Fruit fly (Drosophila melanogaster) whole organism, embryonic: Measurements from ENCODE around the gene SP555.
A peak's percentile ranks its signal among the peaks of the same experiment; 100 is the strongest.

Source experiments
- CG10462 ChIP-seq: fragments of 200-800 bp; sonication (Bioruptor generic); optimal IDR thresholded peaks from 2 replicates; lab custom pipeline; 2016; ENCODE audit warnings: missing biosample characterization, missing genetic modification characterization
- CG11695 ChIP-seq: fragments of 200-800 bp; sonication (Bioruptor generic); IDR thresholded peaks from 3 replicates; pipeline ENCODE4 v1.3.6; 2022; ENCODE audit warnings: missing biosample characterization, missing genetic modification characterization
- CG14441 ChIP-seq: fragments of 200-800 bp; sonication (Bioruptor generic); IDR thresholded peaks from 2 replicates; pipeline ENCODE4 v1.3.6; 2022; ENCODE audit warnings: missing biosample characterization, missing genetic modification characterization
- CG15269 ChIP-seq: fragments of 200-800 bp; sonication (Bioruptor generic); optimal IDR thresholded peaks from 2 replicates; lab custom pipeline; 2018; ENCODE audit warnings: missing biosample characterization, mild to moderate bottlenecking, missing genetic modification characterization, moderate library complexity
- CG1602 ChIP-seq: fragments of 200-800 bp; sonication (Bioruptor generic); optimal IDR thresholded peaks from 3 replicates; lab custom pipeline; 2016; ENCODE audit warnings: missing biosample characterization, missing genetic modification characterization
- CG1603 ChIP-seq: fragments of 200-800 bp; sonication (Bioruptor generic); optimal IDR thresholded peaks from 2 replicates; lab custom pipeline; 2019; ENCODE audit warnings: missing biosample characterization, mild to moderate bottlenecking, missing genetic modification characterization, moderate library complexity
- CG17802 ChIP-seq: fragments of 200-800 bp; sonication (Bioruptor generic); optimal IDR thresholded peaks from 2 replicates; lab custom pipeline; 2018; ENCODE audit warnings: missing biosample characterization, mild to moderate bottlenecking, missing genetic modification characterization, moderate library complexity
- CG3065 ChIP-seq: fragments of 200-800 bp; sonication (Bioruptor generic); optimal IDR thresholded peaks from 2 replicates; lab custom pipeline; 2016; ENCODE audit warnings: missing biosample characterization, missing genetic modification characterization
- CG32767 ChIP-seq: fragments of 200-800 bp; sonication (Bioruptor generic); IDR thresholded peaks from 2 replicates; pipeline ENCODE4 v1.3.6; 2022; ENCODE audit warnings: missing biosample characterization, missing genetic modification characterization
- CG34376 ChIP-seq: fragments of 200-800 bp; sonication (Bioruptor generic); optimal IDR thresholded peaks from 2 replicates; lab custom pipeline; 2018; ENCODE audit warnings: missing biosample characterization, mild to moderate bottlenecking, missing genetic modification characterization
- CG3838 ChIP-seq: fragments of 200-800 bp; sonication (Bioruptor generic); optimal IDR thresholded peaks from 3 replicates; lab custom pipeline; 2016; ENCODE audit warnings: missing biosample characterization, missing genetic modification characterization
- CG6175 ChIP-seq: fragments of 200-800 bp; sonication (Bioruptor generic); IDR thresholded peaks from 3 replicates; pipeline ENCODE4 v1.3.6; 2022; ENCODE audit warnings: missing biosample characterization, missing genetic modification characterization
- CG6765 ChIP-seq: fragments of 200-800 bp; sonication (Bioruptor generic); optimal IDR thresholded peaks from 3 replicates; lab custom pipeline; 2017; ENCODE audit warnings: missing biosample characterization, mild to moderate bottlenecking, missing genetic modification characterization
- CG6791 ChIP-seq: fragments of 200-800 bp; sonication (Bioruptor generic); IDR thresholded peaks from 3 replicates; pipeline ENCODE4 v1.3.6; 2022; ENCODE audit warnings: missing biosample characterization, missing genetic modification characterization; ENCODE audit not compliant: partially characterized antibody
- CG7271 ChIP-seq: fragments of 200-800 bp; sonication (Bioruptor generic); optimal IDR thresholded peaks from 2 replicates; lab custom pipeline; 2018; ENCODE audit warnings: missing biosample characterization, mild to moderate bottlenecking, missing genetic modification characterization, moderate library complexity
- CG8089 ChIP-seq: fragments of 200-800 bp; sonication (Bioruptor generic); optimal IDR thresholded peaks from 3 replicates; lab custom pipeline; 2016; ENCODE audit warnings: missing biosample characterization, missing genetic modification characterization
- CG9215 ChIP-seq: fragments of 200-800 bp; sonication (Bioruptor generic); IDR thresholded peaks from 2 replicates; pipeline ENCODE4 v1.3.6; 2022; ENCODE audit warnings: missing biosample characterization, missing genetic modification characterization
- CrebB ChIP-seq: fragments of 200-800 bp; sonication (Bioruptor generic); optimal IDR thresholded peaks from 3 replicates; lab custom pipeline; 2018; ENCODE audit warnings: missing biosample characterization, mild to moderate bottlenecking, missing genetic modification characterization
- H2.0 ChIP-seq: fragments of 200-800 bp; sonication (Bioruptor generic); IDR thresholded peaks from 2 replicates; pipeline ENCODE4 v1.3.6; 2022; ENCODE audit warnings: missing biosample characterization, missing genetic modification characterization
- Hr39 ChIP-seq: fragments of >200 bp; optimal IDR thresholded peaks from 2 replicates; lab custom pipeline; 2017
- Jarid2 ChIP-seq: fragments of 200-800 bp; sonication (Bioruptor generic); optimal IDR thresholded peaks from 3 replicates; lab custom pipeline; 2017; ENCODE audit warnings: mild to moderate bottlenecking, missing biosample characterization, missing genetic modification reagents, missing genetic modification characterization
- MESR4 ChIP-seq: fragments of 200-800 bp; sonication (Bioruptor generic); optimal IDR thresholded peaks from 2 replicates; lab custom pipeline; 2018; ENCODE audit warnings: missing biosample characterization, mild to moderate bottlenecking, missing genetic modification characterization, moderate library complexity
- NFAT ChIP-seq: fragments of 200-800 bp; sonication (Bioruptor generic); IDR thresholded peaks from 2 replicates; pipeline ENCODE4 v1.3.6; 2022; ENCODE audit warnings: missing biosample characterization, missing genetic modification characterization
- Nf-YB ChIP-seq: fragments of 200-800 bp; sonication (Bioruptor generic); optimal IDR thresholded peaks from 3 replicates; lab custom pipeline; 2019; ENCODE audit warnings: missing biosample characterization, mild to moderate bottlenecking, missing genetic modification characterization, moderate library complexity
- Nf-YC ChIP-seq: fragments of 200-800 bp; optimal IDR thresholded peaks from 3 replicates; lab custom pipeline; 2019; ENCODE audit warnings: missing biosample characterization, mild to moderate bottlenecking, missing genetic modification characterization, moderate library complexity
- Optix ChIP-seq: fragments of 200-800 bp; sonication (Bioruptor generic); IDR thresholded peaks from 3 replicates; pipeline ENCODE4 v1.3.6; 2022; ENCODE audit warnings: missing biosample characterization, missing genetic modification characterization
- Pdp1 ChIP-seq, 2 experiments: fragments of 200-800 bp; sonication (Bioruptor generic); optimal IDR thresholded peaks; 3 replicates each; lab custom pipeline; 2016; ENCODE audit warnings: missing biosample characterization in 2 of 2, missing genetic modification characterization in 2 of 2, mild to moderate bottlenecking in 1 of 2, moderate library complexity in 1 of 2
- Sox100B ChIP-seq: fragments of 200-800 bp; sonication (Bioruptor generic); optimal IDR thresholded peaks from 3 replicates; lab custom pipeline; 2018; ENCODE audit warnings: missing biosample characterization, mild to moderate bottlenecking, missing genetic modification characterization
- TFAM ChIP-seq: fragments of 200-800 bp; sonication (Bioruptor generic); optimal IDR thresholded peaks from 2 replicates; lab custom pipeline; 2017; ENCODE audit warnings: missing biosample characterization, missing genetic modification characterization, inconsistent platforms
- bsh ChIP-seq, 2 experiments: fragments of 200-800 bp; sonication (Bioruptor generic); optimal IDR thresholded peaks; 2 replicates each; lab custom pipeline; 2017 to 2018; ENCODE audit warnings: mild to moderate bottlenecking in 2 of 2, missing biosample characterization in 2 of 2, missing genetic modification characterization in 2 of 2, moderate library complexity in 1 of 2
- chinmo ChIP-seq: fragments of 200-800 bp; sonication (Bioruptor generic); IDR thresholded peaks from 4 replicates; pipeline ENCODE4 v1.3.6; 2022; ENCODE audit warnings: missing biosample characterization, missing genetic modification characterization; ENCODE audit not compliant: partially characterized antibody
- crol ChIP-seq: fragments of 200-800 bp; sonication (Bioruptor generic); IDR thresholded peaks from 2 replicates; pipeline ENCODE4 v1.3.6; 2022; ENCODE audit warnings: missing biosample characterization, missing genetic modification characterization
- fd64A ChIP-seq: fragments of 200-800 bp; sonication (Bioruptor generic); optimal IDR thresholded peaks from 3 replicates; lab custom pipeline; 2018; ENCODE audit warnings: missing biosample characterization, mild to moderate bottlenecking, missing genetic modification characterization
- gcm2 ChIP-seq: fragments of 200-800 bp; sonication (Bioruptor generic); optimal IDR thresholded peaks from 2 replicates; lab custom pipeline; 2016; ENCODE audit warnings: missing biosample characterization, missing genetic modification characterization
- hth ChIP-seq: fragments of >200 bp; optimal IDR thresholded peaks from 2 replicates; lab custom pipeline; 2017; ENCODE audit warnings: inconsistent platforms
- nerfin-2 ChIP-seq: fragments of 200-800 bp; sonication (Bioruptor generic); IDR thresholded peaks from 2 replicates; pipeline ENCODE4 v1.3.6; 2022; ENCODE audit warnings: missing biosample characterization, missing genetic modification characterization; ENCODE audit not compliant: partially characterized antibody
- oc ChIP-seq: fragments of 200-800 bp; sonication (Bioruptor generic); optimal IDR thresholded peaks from 2 replicates; lab custom pipeline; 2018; ENCODE audit warnings: missing biosample characterization, mild to moderate bottlenecking, missing genetic modification characterization, moderate library complexity
- pb ChIP-seq: fragments of 200-800 bp; sonication (Bioruptor generic); optimal IDR thresholded peaks from 3 replicates; lab custom pipeline; 2016; ENCODE audit warnings: missing biosample characterization, missing genetic modification characterization
- peb ChIP-seq: fragments of 200-800 bp; sonication (Bioruptor generic); IDR thresholded peaks from 2 replicates; pipeline ENCODE4 v1.3.6; 2022; ENCODE audit warnings: missing biosample characterization, missing genetic modification characterization
- pros ChIP-seq: fragments of 200-800 bp; sonication (Bioruptor generic); optimal IDR thresholded peaks from 3 replicates; lab custom pipeline; 2019; ENCODE audit warnings: missing biosample characterization, mild to moderate bottlenecking, missing genetic modification characterization, moderate library complexity
- pzg ChIP-seq: fragments of 200-800 bp; sonication (Bioruptor generic); optimal IDR thresholded peaks from 3 replicates; lab custom pipeline; 2018; ENCODE audit warnings: missing biosample characterization, mild to moderate bottlenecking, missing genetic modification characterization, moderate library complexity
- repo ChIP-seq: fragments of 200-800 bp; sonication (Bioruptor generic); optimal IDR thresholded peaks from 2 replicates; lab custom pipeline; 2016; ENCODE audit warnings: missing biosample characterization, missing genetic modification characterization
- sens ChIP-seq: fragments of 200-800 bp; sonication (Bioruptor generic); peaks from one replicate; lab custom pipeline; 2016; ENCODE audit warnings: missing biosample characterization, missing genetic modification characterization
- slbo ChIP-seq: fragments of 200-800 bp; sonication (Bioruptor generic); IDR thresholded peaks from 2 replicates; pipeline ENCODE4 v1.3.6; 2022; ENCODE audit warnings: missing biosample characterization, missing genetic modification characterization
- slp2 ChIP-seq: fragments of 200-800 bp; sonication (Bioruptor generic); optimal IDR thresholded peaks from 2 replicates; lab custom pipeline; 2016; ENCODE audit warnings: missing biosample characterization, missing genetic modification characterization
- so ChIP-seq: fragments of 200-800 bp; sonication (Bioruptor generic); IDR thresholded peaks from 3 replicates; pipeline ENCODE4 v1.3.6; 2022; ENCODE audit warnings: missing biosample characterization, missing genetic modification characterization
- sqz ChIP-seq: fragments of 200-800 bp; sonication (Bioruptor generic); optimal IDR thresholded peaks from 3 replicates; lab custom pipeline; 2018; ENCODE audit warnings: missing biosample characterization, mild to moderate bottlenecking, missing genetic modification characterization
- toy ChIP-seq: fragments of 200-800 bp; sonication (Bioruptor generic); IDR thresholded peaks from 2 replicates; pipeline ENCODE4 v1.3.6; 2022; ENCODE audit warnings: missing biosample characterization, missing genetic modification characterization
- trh ChIP-seq: fragments of 200-800 bp; sonication (Bioruptor generic); optimal IDR thresholded peaks from 2 replicates; lab custom pipeline; 2016; ENCODE audit warnings: missing biosample characterization, missing genetic modification characterization
- tx ChIP-seq: fragments of 200-800 bp; sonication (Bioruptor generic); optimal IDR thresholded peaks from 2 replicates; lab custom pipeline; 2016; ENCODE audit warnings: missing biosample characterization, missing genetic modification characterization
- yki ChIP-seq: fragments of >200 bp; optimal IDR thresholded peaks from 3 replicates; lab custom pipeline; 2018

The SP555 gene

DNA sequence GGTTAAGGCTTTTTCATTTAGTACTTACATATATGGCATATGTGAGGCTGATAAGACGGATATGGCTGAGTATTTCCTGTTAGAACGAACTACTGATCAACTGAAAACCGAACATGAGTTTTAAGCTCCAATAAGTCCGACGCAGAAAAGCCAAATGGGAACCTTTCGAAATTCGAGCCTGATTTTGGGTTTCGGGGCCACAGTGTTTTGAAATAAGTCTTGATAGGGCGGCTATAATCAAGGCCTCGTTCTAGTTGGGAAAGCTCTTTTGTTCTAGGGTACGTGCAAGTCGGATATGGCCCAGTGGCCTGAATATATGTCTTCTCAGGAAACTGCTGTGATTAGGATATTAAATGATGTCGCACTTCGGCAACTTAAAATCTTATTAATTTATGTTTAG, 9.4 kb upstream of the SP555 start, which contains the start of gene vkg:
Gene vkg, minus strand, starts transcription at position 101 of the 400 bp plus-strand sequence.
- no peak for TF ChIP-seq CG1602 (GFP tag; lab: Kevin White, UChicago)
- no peak for TF ChIP-seq MESR4 (GFP tag; lab: Kevin White, UChicago)
- TF ChIP-seq sens (GFP tag; lab: Kevin White, UChicago) = no peak
- TF ChIP-seq CG11695 = no peak
- no peak for TF ChIP-seq CG8089 (GFP tag; lab: Kevin White, UChicago)
- TF ChIP-seq CrebB (tag; lab: Kevin White, UChicago) = no peak
- no peak for TF ChIP-seq peb (GFP tag; lab: Robert Waterston, UW)
- TF ChIP-seq nerfin-2 = no peak
- no peak for TF ChIP-seq CG32767 (GFP tag; lab: Robert Waterston, UW)
- TF ChIP-seq TFAM = no peak
- no peak for TF ChIP-seq CG7271
- no peak for TF ChIP-seq CG1603 (tag; lab: Kevin White, UChicago)
- no peak for TF ChIP-seq CG15269
- no peak for TF ChIP-seq CG9215
- no peak for TF ChIP-seq yki (lab: Kevin White, UChicago)
- no peak for TF ChIP-seq slp2 (GFP tag; lab: Kevin White, UChicago)
- no peak for TF ChIP-seq tx (GFP tag; lab: Kevin White, UChicago)
- TF ChIP-seq CG17802 (tag; lab: Kevin White, UChicago) = no peak
- TF ChIP-seq Hr39 (lab: Kevin White, UChicago) = no peak
- TF ChIP-seq hth (lab: Kevin White, UChicago) = no peak

DNA sequence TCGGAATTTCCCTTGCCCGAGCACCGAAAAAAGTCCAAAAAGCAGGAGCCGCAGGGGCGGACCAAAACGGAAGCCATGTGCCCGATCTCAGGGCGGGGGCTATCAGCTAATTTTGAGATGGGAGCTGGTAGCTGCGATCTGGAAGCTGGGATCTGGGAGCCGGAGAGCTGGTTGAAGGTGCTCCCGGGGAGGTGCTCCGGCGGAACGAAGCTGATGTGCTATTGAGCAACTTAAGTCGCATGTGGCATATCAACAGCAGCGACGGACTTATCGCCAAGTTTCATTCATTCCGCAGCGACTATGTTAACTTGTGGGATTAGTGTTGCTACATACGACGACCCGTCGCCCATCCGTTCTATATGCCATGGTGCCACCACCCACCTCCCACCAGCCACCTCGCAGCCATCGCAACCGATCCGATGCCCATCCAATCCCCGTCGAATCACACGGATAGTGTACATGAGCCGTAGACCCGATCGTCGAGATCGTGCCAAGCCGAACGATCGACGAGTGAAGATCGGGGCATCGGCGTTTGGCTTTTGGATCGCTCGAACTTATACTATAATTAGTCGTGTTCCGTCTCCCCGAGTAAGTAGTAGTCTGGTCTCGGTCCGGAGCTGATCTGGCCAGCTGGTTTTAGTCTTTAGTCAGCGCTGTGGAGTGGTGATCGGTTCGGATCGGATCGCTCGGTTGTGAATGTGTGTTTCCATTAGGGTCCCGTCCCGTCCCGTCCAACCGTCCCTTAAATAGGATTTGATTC, 8.3 kb upstream of the SP555 start, which contains the start of gene Col4a1:
Gene Col4a1, plus strand, starts transcription at position 561 of the 760 bp plus-strand sequence.
- TF ChIP-seq gcm2 (GFP tag; lab: Kevin White, UChicago) = no peak
- no peak for TF ChIP-seq sqz (GFP tag; lab: Kevin White, UChicago)
- TF ChIP-seq pb (GFP tag; lab: Kevin White, UChicago) = no peak
- TF ChIP-seq trh (GFP tag; lab: Kevin White, UChicago) = no peak
- peak in 1 of 2 experiments; percentile 20 for TF ChIP-seq Pdp1 (GFP tag; optimal IDR thresholded peaks at IDR 0.05; lab: Kevin White, UChicago)
- TF ChIP-seq CG6175 (GFP tag; lab: Robert Waterston, UW) = peak; percentile 48; the same call in 1 of the 3 replicates
- TF ChIP-seq pzg = no peak
- TF ChIP-seq oc (tag; lab: Kevin White, UChicago) = no peak
- TF ChIP-seq Sox100B (GFP tag; lab: Kevin White, UChicago) = no peak
- no peak for TF ChIP-seq fd64A
- TF ChIP-seq crol (GFP tag; lab: Robert Waterston, UW) = peak; percentile 63
- TF ChIP-seq CG14441 (GFP tag; lab: Robert Waterston, UW) = no peak
- 0 out of 2 replicates have a peak, but pooled peaks have one; percentile 8 for TF ChIP-seq NFAT (GFP tag; lab: Robert Waterston, UW)
- TF ChIP-seq Jarid2 (GFP tag; lab: Kevin White, UChicago) = peak; percentile 51
- TF ChIP-seq Nf-YB (GFP tag; lab: Kevin White, UChicago) = peak; percentile 55
- TF ChIP-seq CG10462 (GFP tag; lab: Kevin White, UChicago) = no peak
- peak; percentile 97 for TF ChIP-seq CG34376
- TF ChIP-seq CG3065 (GFP tag; lab: Kevin White, UChicago) = no peak
- no peak for TF ChIP-seq toy (GFP tag; lab: Robert Waterston, UW)
- TF ChIP-seq CG3838 (GFP tag; lab: Kevin White, UChicago) = no peak
- TF ChIP-seq H2.0 (GFP tag; lab: Robert Waterston, UW) = no peak
- TF ChIP-seq CG6765 = no peak
- peak; percentile 51 for TF ChIP-seq Nf-YC (tag; lab: Kevin White, UChicago)
- peak; percentile 26; the same call in 1 of the 2 replicates for TF ChIP-seq slbo (GFP tag; lab: Robert Waterston, UW)
- TF ChIP-seq bsh (GFP tag; optimal IDR thresholded peaks at IDR 0.05; lab: Kevin White, UChicago) = no peak
- TF ChIP-seq CG6791 = no peak
- TF ChIP-seq chinmo (GFP tag; lab: Robert Waterston, UW) = 0 out of 4 replicates have a peak, but pooled peaks have one; percentile 37
- no peak for TF ChIP-seq pros (GFP tag; lab: Kevin White, UChicago)
- TF ChIP-seq so = no peak
- TF ChIP-seq Optix (GFP tag; lab: Robert Waterston, UW) = 0 out of 3 replicates have a peak, but pooled peaks have one; percentile 22
- TF ChIP-seq repo = no peak
